Worm (Caenorhabditis elegans) whole organism, mixed stage, embryonic: ENCODE results near the gene Y38H6C.24.

Experiments used
- M03D4.4 ChIP-seq: sonication (generic microtip); optimal IDR thresholded peaks from 2 replicates; lab custom pipeline; 2017; ENCODE audit warnings: mild to moderate bottlenecking, missing genetic modification characterization, missing compliant biosample characterization
- bed-3 ChIP-seq: fragments of 200-800 bp; sonication (Bioruptor generic); optimal IDR thresholded peaks from 3 replicates; lab custom pipeline; 2018; ENCODE audit warnings: mild to moderate bottlenecking, missing genetic modification characterization, moderate library complexity, missing compliant biosample characterization
- blmp-1 ChIP-seq: fragments of 150-350 bp; optimal IDR thresholded peaks from 2 replicates; lab custom pipeline; 2014; ENCODE audit warnings: missing biosample characterization, missing genetic modification characterization
- ceh-39 ChIP-seq: fragments of 150-350 bp; optimal IDR thresholded peaks from 2 replicates; lab custom pipeline; 2014; ENCODE audit warnings: missing biosample characterization, missing genetic modification characterization
- ceh-43 ChIP-seq: fragments of 200-800 bp; sonication (Bioruptor generic); optimal IDR thresholded peaks from 2 replicates; lab custom pipeline; 2018; ENCODE audit warnings: mild to moderate bottlenecking, missing genetic modification characterization, moderate library complexity, missing compliant biosample characterization
- ceh-83 ChIP-seq: fragments of 200-800 bp; sonication (Bioruptor generic); optimal IDR thresholded peaks from 2 replicates; lab custom pipeline; 2018; ENCODE audit warnings: mild to moderate bottlenecking, missing genetic modification characterization, missing compliant biosample characterization
- ces-1 ChIP-seq: fragments of 150-350 bp; optimal IDR thresholded peaks from 2 replicates; lab custom pipeline; 2014; ENCODE audit warnings: missing biosample characterization, missing genetic modification reagents, missing genetic modification characterization
- cnd-1 ChIP-seq: fragments of 200-800 bp; sonication (Bioruptor generic); optimal IDR thresholded peaks from 2 replicates; lab custom pipeline; 2018; ENCODE audit warnings: mild to moderate bottlenecking, missing genetic modification characterization, missing compliant biosample characterization
- drap-1 ChIP-seq: fragments of 200-800 bp; sonication (Bioruptor generic); optimal IDR thresholded peaks from 3 replicates; lab custom pipeline; 2018; ENCODE audit warnings: mild to moderate bottlenecking, missing genetic modification characterization, missing compliant biosample characterization
- elt-1 ChIP-seq: sonication (generic microtip); optimal IDR thresholded peaks from 2 replicates; lab custom pipeline; 2017; ENCODE audit warnings: missing genetic modification characterization, mild to moderate bottlenecking, missing compliant biosample characterization, antibody characterized with exemption, moderate library complexity, borderline replicate concordance; ENCODE audit not compliant: insufficient read depth
- elt-3 ChIP-seq: fragments of 150-350 bp; optimal IDR thresholded peaks from 2 replicates; lab custom pipeline; 2014; ENCODE audit warnings: missing biosample characterization, missing genetic modification characterization
- flh-1 ChIP-seq: fragments of 200-800 bp; sonication (Bioruptor generic); optimal IDR thresholded peaks from 2 replicates; lab custom pipeline; 2018; ENCODE audit warnings: mild to moderate bottlenecking, missing genetic modification characterization, moderate library complexity, missing compliant biosample characterization
- ham-2 ChIP-seq: fragments of 200-800 bp; sonication (Bioruptor generic); optimal IDR thresholded peaks from 2 replicates; lab custom pipeline; 2018; ENCODE audit warnings: mild to moderate bottlenecking, missing genetic modification characterization, missing compliant biosample characterization
- hlh-1 ChIP-seq: fragments of 150-350 bp; optimal IDR thresholded peaks from 2 replicates; lab custom pipeline; 2014; ENCODE audit warnings: missing biosample characterization, missing genetic modification reagents, missing genetic modification characterization
- lin-32 ChIP-seq: fragments of 200-800 bp; sonication (Bioruptor generic); optimal IDR thresholded peaks from 2 replicates; lab custom pipeline; 2018; ENCODE audit warnings: mild to moderate bottlenecking, missing genetic modification characterization, missing compliant biosample characterization
- lsy-2 ChIP-seq: fragments of 150-350 bp; optimal IDR thresholded peaks from 2 replicates; lab custom pipeline; 2014; ENCODE audit warnings: missing biosample characterization, missing genetic modification characterization
- mab-5 ChIP-seq: fragments of 150-350 bp; optimal IDR thresholded peaks from 2 replicates; lab custom pipeline; 2014; ENCODE audit warnings: missing biosample characterization, missing genetic modification characterization
- mep-1 ChIP-seq: fragments of 150-350 bp; optimal IDR thresholded peaks from 2 replicates; lab custom pipeline; 2017; ENCODE audit warnings: missing biosample characterization, missing genetic modification reagents, missing genetic modification characterization, inconsistent platforms
- mls-2 ChIP-seq: sonication (generic microtip); optimal IDR thresholded peaks from 2 replicates; lab custom pipeline; 2016; ENCODE audit warnings: mild to moderate bottlenecking, missing genetic modification characterization, moderate library complexity, missing compliant biosample characterization
- nhr-12 ChIP-seq: fragments of 150-350 bp; optimal IDR thresholded peaks from 2 replicates; lab custom pipeline; 2014; ENCODE audit warnings: missing biosample characterization, missing genetic modification characterization
- nhr-2 ChIP-seq: fragments of 150-350 bp; optimal IDR thresholded peaks from 2 replicates; lab custom pipeline; 2014; ENCODE audit warnings: missing biosample characterization, missing genetic modification characterization
- nhr-237 ChIP-seq: fragments of 150-350 bp; optimal IDR thresholded peaks from 2 replicates; lab custom pipeline; 2014; ENCODE audit warnings: missing biosample characterization, missing genetic modification characterization
- nhr-76 ChIP-seq: sonication (generic microtip); optimal IDR thresholded peaks from 2 replicates; lab custom pipeline; 2017; ENCODE audit warnings: missing biosample characterization, missing genetic modification characterization
- sem-2 ChIP-seq: fragments of 200-800 bp; sonication (Bioruptor generic); optimal IDR thresholded peaks from 2 replicates; lab custom pipeline; 2018; ENCODE audit warnings: mild to moderate bottlenecking, missing genetic modification characterization, missing compliant biosample characterization
- snpc-4 ChIP-seq: fragments of 150-350 bp; optimal IDR thresholded peaks from 2 replicates; lab custom pipeline; 2014; ENCODE audit warnings: missing biosample characterization, missing genetic modification characterization
- sptf-1 ChIP-seq: sonication (generic microtip); optimal IDR thresholded peaks from 2 replicates; lab custom pipeline; 2017; ENCODE audit warnings: mild to moderate bottlenecking, missing genetic modification characterization, moderate library complexity, missing compliant biosample characterization
- unc-120 ChIP-seq: sonication (generic microtip); optimal IDR thresholded peaks from 2 replicates; lab custom pipeline; 2017; ENCODE audit warnings: missing genetic modification characterization, missing compliant biosample characterization; ENCODE audit not compliant: poor library complexity, severe bottlenecking
- unc-39 ChIP-seq: fragments of 150-350 bp; optimal IDR thresholded peaks from 2 replicates; lab custom pipeline; 2014; ENCODE audit warnings: missing biosample characterization, missing genetic modification characterization
- unc-62 ChIP-seq: fragments of 150-350 bp; optimal IDR thresholded peaks from 2 replicates; lab custom pipeline; 2014; ENCODE audit warnings: missing biosample characterization, missing genetic modification reagents, missing genetic modification characterization
- zip-8 ChIP-seq: fragments of 150-350 bp; optimal IDR thresholded peaks from 2 replicates; lab custom pipeline; 2014; ENCODE audit warnings: missing biosample characterization, missing genetic modification characterization
- ztf-11 ChIP-seq: fragments of 150-350 bp; optimal IDR thresholded peaks from 2 replicates; lab custom pipeline; 2014; ENCODE audit warnings: missing biosample characterization, missing genetic modification characterization

Y38H6C.24 gene

DNA sequence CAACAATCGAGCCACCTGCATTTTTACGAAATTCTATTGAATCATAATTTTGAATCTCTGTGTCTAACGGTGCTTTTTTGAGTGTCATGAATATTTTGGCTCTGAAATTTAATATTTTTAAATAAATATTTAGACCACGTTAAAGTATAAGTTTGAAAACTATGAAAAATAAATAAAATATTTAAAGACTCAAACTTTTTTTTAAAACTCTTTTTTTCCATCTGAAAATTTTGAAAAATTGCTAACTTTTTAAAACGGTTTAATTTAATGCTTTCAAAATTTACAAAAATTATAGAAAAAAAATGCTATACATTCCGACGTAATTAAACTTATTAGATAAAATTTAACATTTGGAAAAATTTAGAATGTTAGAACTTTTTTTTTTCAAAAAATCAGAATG, 17.9 kb downstream of the Y38H6C.24 start, which contains the start of gene slc-36.3:
TSS of gene slc-36.3 (minus strand) at position 101 of the 400 bp plus-strand sequence.
- TF ChIP-seq lin-32 (no peak), ceh-83 (GFP tag; lab: Kevin White, UChicago) (no peak), sptf-1 (tag; lab: Kevin White, UChicago) (no peak), snpc-4 (tag; lab: Kevin White, UChicago) (no peak), lsy-2 (no peak), nhr-2 (no peak), flh-1 (GFP tag; lab: Kevin White, UChicago) (no peak), hlh-1 (no peak), M03D4.4 (tag; lab: Kevin White, UChicago) (no peak)

DNA sequence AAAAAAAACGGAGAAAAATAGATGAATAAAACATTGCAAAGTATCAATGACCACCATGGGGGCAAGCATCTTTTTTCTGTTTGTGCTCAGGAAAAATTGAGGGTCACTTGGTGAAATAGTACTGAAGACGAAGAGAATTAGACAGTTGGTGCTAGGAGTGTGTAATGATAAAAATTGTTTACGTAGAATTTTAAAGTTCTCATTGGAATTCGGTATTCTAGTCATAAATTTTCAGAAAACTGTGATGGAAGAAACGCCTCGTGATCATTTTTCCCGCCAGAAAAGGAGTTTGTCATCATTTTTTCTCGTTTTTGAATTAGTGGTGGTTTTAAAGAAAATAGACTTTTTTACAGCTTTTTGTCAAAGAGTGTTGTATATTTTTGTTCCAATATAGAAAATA, 18.4 kb downstream of the Y38H6C.24 start:
- TF ChIP-seq blmp-1 (tag; lab: Kevin White, UChicago) (no peak), snpc-4 (tag; lab: Kevin White, UChicago) (no peak), ceh-83 (GFP tag; lab: Kevin White, UChicago) (no peak), drap-1 (GFP tag; lab: Kevin White, UChicago) (no peak), ceh-39 (tag; lab: Kevin White, UChicago) (no peak), nhr-76 (tag; lab: Kevin White, UChicago) (no peak), elt-1 (tag; lab: Kevin White, UChicago) (no peak), M03D4.4 (tag; lab: Kevin White, UChicago) (no peak), elt-3 (no peak)
- TF ChIP-seq, all 35 proteins: peak for 0

DNA sequence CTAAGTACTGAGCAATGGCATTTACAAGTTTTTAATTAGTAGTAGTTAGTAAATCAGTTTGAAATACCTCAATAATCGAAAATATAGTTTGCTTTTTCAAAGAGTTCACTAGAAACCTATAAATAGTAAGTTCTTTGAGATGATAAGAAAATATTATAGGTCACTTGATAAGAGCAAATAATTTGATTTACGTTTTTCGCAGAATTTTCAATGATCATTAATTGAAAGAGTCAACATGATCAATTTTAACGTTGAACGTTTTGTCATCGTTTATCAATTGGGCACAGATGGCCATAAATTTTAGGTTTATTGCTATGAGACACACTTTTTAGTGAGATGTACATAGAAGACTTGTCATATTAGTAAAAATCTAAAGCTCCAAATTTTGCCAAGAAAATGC, 19.5 kb downstream of the Y38H6C.24 start:
- TF ChIP-seq snpc-4 (tag; lab: Kevin White, UChicago) (no peak), lsy-2 (no peak), sem-2 (GFP tag; lab: Kevin White, UChicago) (no peak), ceh-83 (GFP tag; lab: Kevin White, UChicago) (no peak), mab-5 (tag; lab: Kevin White, UChicago) (no peak), unc-120 (tag; lab: Kevin White, UChicago) (no peak), ceh-43 (GFP tag; lab: Kevin White, UChicago) (no peak), cnd-1 (tag; lab: Kevin White, UChicago) (no peak), nhr-76 (tag; lab: Kevin White, UChicago) (no peak), blmp-1 (tag; lab: Kevin White, UChicago) (no peak), ztf-11 (no peak)

DNA sequence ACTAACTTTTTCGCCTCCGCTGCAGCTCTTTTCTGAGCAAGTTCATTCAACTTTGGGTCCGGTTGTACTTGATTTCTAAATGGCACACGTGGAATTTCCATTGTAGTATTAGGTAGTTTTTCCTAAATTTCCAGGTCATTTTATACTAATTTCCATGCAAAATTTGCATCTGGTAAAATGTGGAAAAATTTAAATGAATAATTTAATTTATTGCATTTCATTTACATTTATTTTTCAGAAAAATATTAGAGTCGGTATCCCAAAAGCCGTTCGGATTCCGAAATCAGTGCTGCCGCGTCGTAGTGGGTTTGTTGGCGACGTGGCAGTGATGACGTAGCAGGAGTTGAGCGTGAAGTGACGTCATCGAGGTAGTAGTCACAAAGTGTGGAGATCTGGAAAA, 20.8 kb downstream of the Y38H6C.24 start, which contains the start of gene Y38H6C.18:
TSS of gene Y38H6C.18 (minus strand) at position 101 of the 400 bp plus-strand sequence.
- no peak for TF ChIP-seq nhr-237 (tag; lab: Kevin White, UChicago)
- no peak for TF ChIP-seq mab-5 (tag; lab: Kevin White, UChicago)
- no peak for TF ChIP-seq lsy-2
- no peak for TF ChIP-seq ces-1 (GFP tag; lab: Kevin White, UChicago)
- TF ChIP-seq zip-8: no peak

DNA sequence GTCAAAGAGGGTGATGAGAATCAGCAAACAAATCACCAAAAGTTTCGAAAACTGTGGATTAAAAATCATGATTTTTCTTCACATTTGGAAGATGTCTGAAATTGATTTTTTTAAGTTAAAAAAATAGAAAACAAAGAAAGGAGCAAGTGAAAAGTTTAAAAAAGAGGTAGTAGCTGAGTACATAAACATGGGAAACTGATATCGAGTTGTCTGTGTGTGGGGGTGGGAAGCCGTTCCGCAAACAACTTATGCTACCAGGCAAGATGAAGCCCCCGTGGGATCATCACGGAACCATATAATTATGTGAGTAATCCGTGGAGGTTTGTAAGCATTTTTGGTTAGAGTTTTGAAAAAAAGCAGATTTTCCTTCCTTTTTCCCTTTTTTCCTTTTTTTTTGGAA, 24.9 kb downstream of the Y38H6C.24 start, which contains the start of gene Y38H6C.20:
TSS of gene Y38H6C.20 (minus strand) at position 101 of the 400 bp plus-strand sequence.
- TF ChIP-seq mep-1 (no peak), unc-62 (no peak), cnd-1 (tag; lab: Kevin White, UChicago) (no peak)

DNA sequence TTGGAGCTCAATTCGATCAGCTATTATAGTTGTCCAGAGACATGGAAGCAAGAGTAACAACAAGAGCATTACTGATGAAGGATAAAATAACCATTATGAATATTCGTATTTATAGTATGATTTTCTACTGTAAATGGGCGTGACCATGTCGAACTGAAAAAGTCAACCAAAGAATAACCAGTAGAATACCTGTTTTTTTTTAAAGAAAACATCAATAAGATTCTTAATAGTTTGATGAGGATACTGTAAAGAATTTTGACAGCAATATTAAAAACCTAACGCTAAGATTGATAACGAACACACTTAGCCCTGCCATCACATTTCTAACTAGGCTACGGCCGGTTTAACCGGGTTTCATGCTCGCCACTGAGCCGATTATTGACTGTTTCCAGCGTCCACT, 26.7 kb downstream of the Y38H6C.24 start, which contains the start of gene vmo-1:
TSS of gene vmo-1 (minus strand) at position 101 of the 400 bp plus-strand sequence.
- TF ChIP-seq flh-1 (GFP tag; lab: Kevin White, UChicago) (no peak), zip-8 (no peak), nhr-12 (tag; lab: Kevin White, UChicago) (no peak), cnd-1 (tag; lab: Kevin White, UChicago) (no peak), ceh-39 (tag; lab: Kevin White, UChicago) (no peak), nhr-76 (tag; lab: Kevin White, UChicago) (no peak), elt-1 (tag; lab: Kevin White, UChicago) (no peak), ztf-11 (no peak), mls-2 (tag; lab: Kevin White, UChicago) (no peak), unc-39 (tag; lab: Kevin White, UChicago) (no peak), ham-2 (GFP tag; lab: Kevin White, UChicago) (no peak), M03D4.4 (tag; lab: Kevin White, UChicago) (no peak), bed-3 (no peak), drap-1 (GFP tag; lab: Kevin White, UChicago) (no peak), nhr-237 (tag; lab: Kevin White, UChicago) (no peak), ceh-83 (GFP tag; lab: Kevin White, UChicago) (no peak), elt-3 (no peak)
